Worm (Caenorhabditis elegans): ENCODE data around the gene C27A7.6.
"Not testable (repeated sequence)": the region's sequence is repeated elsewhere in the genome, so short reads cannot be mapped to it uniquely, and the experiment has no call there.

Gene C27A7.6

ce11 chrV:12140625-12141024 is 10.0 kb upstream of the C27A7.6 start, which contains the start of gene C27A7.3:
Gene C27A7.3, plus strand, starts transcription at chrV:12140925.
- no peak for TF ChIP-seq ttx-3 (tag; optimal IDR thresholded peaks at IDR 0.05)
- TF ChIP-seq unc-3 (GFP tag; conservative IDR thresholded peaks at IDR 0.05): no peak
- TF ChIP-seq unc-3 (tag; optimal IDR thresholded peaks at IDR 0.05): no peak
- TF ChIP-seq ceh-24 (tag; optimal IDR thresholded peaks at IDR 0.05): no peak

ce11 chrV:12137942-12138341 is 7.4 kb upstream of the C27A7.6 start:
- TF ChIP-seq C38D4.7 (GFP tag; optimal IDR thresholded peaks at IDR 0.05) (no peak), pax-1 (tag; optimal IDR thresholded peaks at IDR 0.05) (no peak), lim-6 (tag; optimal IDR thresholded peaks at IDR 0.05) (no peak), ama-1 (optimal IDR thresholded peaks at IDR 0.05) (no peak), ceh-2 (tag; optimal IDR thresholded peaks at IDR 0.05) (no peak), ceh-18 (tag; optimal IDR thresholded peaks at IDR 0.05) (no peak), pros-1 (tag; optimal IDR thresholded peaks at IDR 0.05) (no peak), fax-1 (tag; optimal IDR thresholded peaks at IDR 0.05) (no peak)

ce11 chrV:12131157-12131556 is 569 bp upstream of the C27A7.6 start, which contains the start of gene enpp-1:
Gene enpp-1, plus strand, starts transcription at chrV:12131457.
- not testable (repeated sequence) for TF ChIP-seq hlh-6 (tag; optimal IDR thresholded peaks at IDR 0.05); C38D4.7 (GFP tag; optimal IDR thresholded peaks at IDR 0.05); ceh-24 (tag; optimal IDR thresholded peaks at IDR 0.05)

ce11 chrV:12121274-12121673 is 9.3 kb downstream of the C27A7.6 start, which contains the start of gene C13C4.6:
Gene C13C4.6, plus strand, starts transcription at chrV:12121574.
- no peak for TF ChIP-seq hlh-6 (tag; optimal IDR thresholded peaks at IDR 0.05)
- no peak for TF ChIP-seq C08G9.2 (tag; optimal IDR thresholded peaks at IDR 0.05)
- no peak for TF ChIP-seq odd-2 (tag; optimal IDR thresholded peaks at IDR 0.05)
- TF ChIP-seq sdc-2 (tag; optimal IDR thresholded peaks at IDR 0.05): no peak
- no peak for TF ChIP-seq pros-1 (tag; optimal IDR thresholded peaks at IDR 0.05)
- no peak for TF ChIP-seq elt-4 (tag; optimal IDR thresholded peaks at IDR 0.05)
- no peak for TF ChIP-seq pha-2 (tag; optimal IDR thresholded peaks at IDR 0.05)
- no peak for TF ChIP-seq ceh-6 (GFP tag; optimal IDR thresholded peaks at IDR 0.05)
- TF ChIP-seq mec-3 (tag; optimal IDR thresholded peaks at IDR 0.05; ENCODE audit: borderline replicate concordance): no peak

- TF ChIP-seq hlh-8 (tag; optimal IDR thresholded peaks at IDR 0.05): no peak
- TF ChIP-seq ref-2 (tag; optimal IDR thresholded peaks at IDR 0.05): no peak
- TF ChIP-seq ceh-31 (tag; optimal IDR thresholded peaks at IDR 0.05): no peak
These were observed 10.2 kb downstream of the C27A7.6 start, which contains the start of gene C13C4.7 for ce11 chrV:12120381-12120780. Gene C13C4.7, minus strand, starts transcription at chrV:12120481.

- no peak for TF ChIP-seq nhr-232 (tag; optimal IDR thresholded peaks at IDR 0.05)
- TF ChIP-seq hlh-15 (tag; optimal IDR thresholded peaks at IDR 0.05): no peak
These were observed 13.0 kb downstream of the C27A7.6 start, which contains the start of gene C13C4.8 for ce11 chrV:12117567-12118053. Gene C13C4.8, plus strand, starts transcription at chrV:12118003.

- TF ChIP-seq pax-1 (tag; optimal IDR thresholded peaks at IDR 0.05): no peak
- TF ChIP-seq sdc-2 (tag; optimal IDR thresholded peaks at IDR 0.05): no peak
- no peak for TF ChIP-seq ets-4 (tag; optimal IDR thresholded peaks at IDR 0.05)
- no peak for TF ChIP-seq npax-4 (tag; optimal IDR thresholded peaks at IDR 0.05)
- no peak for TF ChIP-seq unc-86 (tag; optimal IDR thresholded peaks at IDR 0.05)
- no peak for TF ChIP-seq rnt-1 (tag; optimal IDR thresholded peaks at IDR 0.05)
- TF ChIP-seq ama-1 (optimal IDR thresholded peaks at IDR 0.05): no peak
- TF ChIP-seq pqm-1 (tag; optimal IDR thresholded peaks at IDR 0.05): no peak
- TF ChIP-seq fkh-10 (GFP tag; optimal IDR thresholded peaks at IDR 0.05): no peak
- no peak for TF ChIP-seq ceh-2 (tag; optimal IDR thresholded peaks at IDR 0.05)
- TF ChIP-seq C38D4.7 (GFP tag; optimal IDR thresholded peaks at IDR 0.05): no peak
These were observed 15.4 kb downstream of the C27A7.6 start for ce11 chrV:12115150-12115549.

Data from whole organism, late embryonic.